Worm (Caenorhabditis elegans) whole organism, L4 larva: Measurements from ENCODE around the gene ZC455.1.

Source experiments
- F37D6.2 ChIP-seq: sonication (generic microtip); optimal IDR thresholded peaks from 2 replicates; lab custom pipeline; 2016; ENCODE audit warnings: mild to moderate bottlenecking, missing genetic modification characterization, missing compliant biosample characterization
- F44E2.7 ChIP-seq: fragments of 200-800 bp; sonication (Bioruptor generic); IDR thresholded peaks from 2 replicates; pipeline ENCODE4 v2.1.2; 2022; ENCODE audit warnings: missing genetic modification characterization, missing compliant biosample characterization
- T20F7.1 ChIP-seq: fragments of 200-800 bp; sonication (Bioruptor generic); optimal IDR thresholded peaks from 2 replicates; lab custom pipeline; 2018; ENCODE audit warnings: mild to moderate bottlenecking, missing genetic modification characterization, missing compliant biosample characterization
- T26A8.4 ChIP-seq: fragments of 200-800 bp; sonication (Bioruptor generic); IDR thresholded peaks from 2 replicates; pipeline ENCODE4 v1.3.6; 2022; ENCODE audit warnings: missing genetic modification characterization, missing compliant biosample characterization
- Y105C5A.15 ChIP-seq: fragments of 200-800 bp; sonication (Bioruptor generic); IDR thresholded peaks from 2 replicates; pipeline ENCODE4 v1.3.6; 2022; ENCODE audit warnings: missing genetic modification characterization, missing compliant biosample characterization
- Y5F2A.4 ChIP-seq: fragments of 200-800 bp; sonication (Bioruptor generic); optimal IDR thresholded peaks from 2 replicates; lab custom pipeline; 2018; ENCODE audit warnings: mild to moderate bottlenecking, missing genetic modification characterization, missing compliant biosample characterization
- aly-2 ChIP-seq: sonication (generic microtip); optimal IDR thresholded peaks from 2 replicates; lab custom pipeline; 2018; ENCODE audit warnings: missing biosample characterization, missing genetic modification characterization
- ama-1 ChIP-seq: fragments of 150-350 bp; optimal IDR thresholded peaks from 2 replicates; lab custom pipeline; 2014; ENCODE audit warnings: inconsistent platforms, mixed read lengths
- arid-1 ChIP-seq: fragments of 200-800 bp; sonication (Bioruptor generic); conservative IDR thresholded peaks from 2 replicates; pipeline ENCODE4 v1.3.6; 2022; ENCODE audit warnings: missing genetic modification reagents, missing genetic modification characterization, missing compliant biosample characterization
- attf-4 ChIP-seq: sonication (generic microtip); optimal IDR thresholded peaks from 3 replicates; lab custom pipeline; 2017; ENCODE audit warnings: missing biosample characterization, missing genetic modification characterization
- ceh-28 ChIP-seq: fragments of 150-350 bp; optimal IDR thresholded peaks from 2 replicates; lab custom pipeline; 2014; ENCODE audit warnings: missing biosample characterization, missing genetic modification reagents, missing genetic modification characterization
- ceh-32 ChIP-seq: sonication (generic microtip); optimal IDR thresholded peaks from 2 replicates; lab custom pipeline; 2016; ENCODE audit warnings: mild to moderate bottlenecking, missing genetic modification characterization, missing compliant biosample characterization; ENCODE audit not compliant: poor library complexity
- ceh-82 ChIP-seq: sonication (generic microtip); optimal IDR thresholded peaks from 2 replicates; lab custom pipeline; 2017; ENCODE audit warnings: missing biosample characterization, missing genetic modification characterization
- cey-2 ChIP-seq: sonication (generic microtip); optimal IDR thresholded peaks from 3 replicates; lab custom pipeline; 2017; ENCODE audit warnings: missing genetic modification characterization, mild to moderate bottlenecking, missing compliant biosample characterization, antibody characterized with exemption, borderline replicate concordance; ENCODE audit not compliant: insufficient read depth
- ctbp-1 ChIP-seq: fragments of 200-800 bp; sonication (Bioruptor generic); IDR thresholded peaks from 2 replicates; pipeline ENCODE4 v1.3.6; 2022; ENCODE audit warnings: missing genetic modification reagents, missing genetic modification characterization, missing compliant biosample characterization
- daf-16 ChIP-seq, 3 experiments: sonication (generic microtip); optimal IDR thresholded peaks; 2 replicates each; lab custom pipeline; 2016 to 2017; ENCODE audit warnings: missing genetic modification characterization in 3 of 3, missing genetic modification reagents in 3 of 3, mild to moderate bottlenecking in 2 of 3, missing compliant biosample characterization in 2 of 3, missing biosample characterization in 1 of 3, moderate library complexity in 1 of 3
- daf-8 ChIP-seq: fragments of 200-800 bp; sonication (Bioruptor generic); IDR thresholded peaks from 2 replicates; pipeline ENCODE4 v1.3.6; 2022; ENCODE audit warnings: missing genetic modification characterization, missing compliant biosample characterization
- dmd-6 ChIP-seq: fragments of 200-800 bp; sonication (Bioruptor generic); IDR thresholded peaks from 2 replicates; pipeline ENCODE4 v1.3.6; 2022; ENCODE audit warnings: missing genetic modification reagents, missing genetic modification characterization, missing compliant biosample characterization
- dmd-8 ChIP-seq: fragments of 200-800 bp; sonication (Bioruptor generic); IDR thresholded peaks from 2 replicates; pipeline ENCODE4 v1.3.6; 2022; ENCODE audit warnings: missing genetic modification characterization, missing compliant biosample characterization
- dmd-9 ChIP-seq: fragments of 200-800 bp; sonication (Bioruptor generic); IDR thresholded peaks from 2 replicates; pipeline ENCODE4 v1.3.6; 2022; ENCODE audit warnings: missing genetic modification reagents, missing genetic modification characterization, missing compliant biosample characterization
- dve-1 ChIP-seq: sonication (generic microtip); optimal IDR thresholded peaks from 2 replicates; lab custom pipeline; 2017; ENCODE audit warnings: antibody characterized with exemption, mild to moderate bottlenecking, missing genetic modification characterization, missing compliant biosample characterization; ENCODE audit not compliant: insufficient read depth
- fos-1 ChIP-seq: fragments of 150-350 bp; optimal IDR thresholded peaks from 2 replicates; lab custom pipeline; 2014; ENCODE audit warnings: missing biosample characterization, missing genetic modification characterization
- gei-8 ChIP-seq: fragments of 200-800 bp; sonication (Bioruptor generic); optimal IDR thresholded peaks from 2 replicates; lab custom pipeline; 2018; ENCODE audit warnings: mild to moderate bottlenecking, missing genetic modification characterization, missing compliant biosample characterization
- hif-1 ChIP-seq, 2 experiments: sonication (generic microtip); optimal IDR thresholded peaks; 2 replicates each; lab custom pipeline; 2016 to 2017; ENCODE audit warnings: missing compliant biosample characterization in 2 of 2, missing genetic modification characterization in 2 of 2, missing genetic modification reagents in 2 of 2, missing genotype in 2 of 2, mild to moderate bottlenecking in 1 of 2
- hmg-1.1 ChIP-seq: fragments of 200-800 bp; sonication (Bioruptor generic); IDR thresholded peaks from 2 replicates; pipeline ENCODE4 v1.3.6; 2022; ENCODE audit warnings: missing genetic modification reagents, missing genetic modification characterization, missing compliant biosample characterization
- lin-15B ChIP-seq: fragments of 150-350 bp; sonication (generic microtip); optimal IDR thresholded peaks from 3 replicates; lab custom pipeline; 2014; ENCODE audit warnings: missing biosample characterization, missing genetic modification characterization
- lin-29 ChIP-seq: fragments of 200-800 bp; sonication (Bioruptor generic); IDR thresholded peaks from 2 replicates; pipeline ENCODE4 v1.3.6; 2022; ENCODE audit warnings: missing genetic modification reagents, missing genetic modification characterization, missing compliant biosample characterization
- lin-38 ChIP-seq: fragments of 200-800 bp; sonication (Bioruptor generic); IDR thresholded peaks from 2 replicates; pipeline ENCODE4 v1.3.6; 2022; ENCODE audit warnings: missing genetic modification reagents, missing genetic modification characterization, missing compliant biosample characterization
- lir-3 ChIP-seq: sonication (generic microtip); optimal IDR thresholded peaks from 2 replicates; lab custom pipeline; 2016; ENCODE audit warnings: mild to moderate bottlenecking, missing genetic modification characterization, missing compliant biosample characterization
- mdl-1 ChIP-seq, 2 experiments: fragments of 150-350 bp in 1 of 2; sonication (generic microtip) in 1 of 2; optimal IDR thresholded peaks; 2 replicates each; lab custom pipeline; 2014 to 2017; ENCODE audit warnings: missing biosample characterization in 2 of 2, missing genetic modification characterization in 2 of 2
- mep-1 ChIP-seq: fragments of 150-350 bp; sonication (generic microtip); optimal IDR thresholded peaks from 3 replicates; lab custom pipeline; 2014; ENCODE audit warnings: missing biosample characterization, missing genetic modification characterization
- mxl-2 ChIP-seq: fragments of 200-800 bp; sonication (Bioruptor generic); conservative IDR thresholded peaks from 2 replicates; pipeline ENCODE4 v1.3.6; 2022; ENCODE audit warnings: missing genetic modification reagents, missing genetic modification characterization, missing compliant biosample characterization
- mxl-3 ChIP-seq: fragments of 200-800 bp; sonication (Bioruptor generic); optimal IDR thresholded peaks from 2 replicates; lab custom pipeline; 2018; ENCODE audit warnings: mild to moderate bottlenecking, missing genetic modification characterization, missing compliant biosample characterization
- nhr-102 ChIP-seq: sonication (generic microtip); optimal IDR thresholded peaks from 2 replicates; lab custom pipeline; 2016; ENCODE audit warnings: mild to moderate bottlenecking, missing genetic modification characterization, moderate library complexity, missing compliant biosample characterization
- nhr-111 ChIP-seq: fragments of 200-800 bp; sonication (Bioruptor generic); optimal IDR thresholded peaks from 2 replicates; lab custom pipeline; 2018; ENCODE audit warnings: mild to moderate bottlenecking, missing genetic modification characterization, missing compliant biosample characterization
- nhr-237 ChIP-seq: sonication (generic microtip); optimal IDR thresholded peaks from 2 replicates; lab custom pipeline; 2017; ENCODE audit warnings: missing biosample characterization, missing genetic modification characterization
- nhr-25 ChIP-seq: sonication (generic microtip); optimal IDR thresholded peaks from 2 replicates; lab custom pipeline; 2017; ENCODE audit warnings: missing genetic modification characterization, mild to moderate bottlenecking, missing compliant biosample characterization, antibody characterized with exemption, moderate library complexity, borderline replicate concordance; ENCODE audit not compliant: insufficient read depth
- nhr-28 ChIP-seq: fragments of 150-350 bp; optimal IDR thresholded peaks from 2 replicates; lab custom pipeline; 2014; ENCODE audit warnings: missing biosample characterization, missing genetic modification characterization
- nhr-42 ChIP-seq: fragments of 200-800 bp; sonication (Bioruptor generic); IDR thresholded peaks from 2 replicates; pipeline ENCODE4 v1.3.6; 2022; ENCODE audit warnings: missing genetic modification characterization, missing compliant biosample characterization
- nhr-48 ChIP-seq: sonication (generic microtip); optimal IDR thresholded peaks from 2 replicates; lab custom pipeline; 2016; ENCODE audit warnings: mild to moderate bottlenecking, missing genetic modification characterization, missing compliant biosample characterization
- nhr-6 ChIP-seq: fragments of 150-350 bp; optimal IDR thresholded peaks from 2 replicates; lab custom pipeline; 2014; ENCODE audit warnings: missing biosample characterization, missing genetic modification characterization
- nhr-76 ChIP-seq: fragments of 150-350 bp; optimal IDR thresholded peaks from 2 replicates; lab custom pipeline; 2014; ENCODE audit warnings: missing biosample characterization, missing genetic modification characterization
- nhr-77 ChIP-seq: fragments of 150-350 bp; optimal IDR thresholded peaks from 2 replicates; lab custom pipeline; 2014; ENCODE audit warnings: missing biosample characterization, missing genetic modification characterization
- pha-4 ChIP-seq, 2 experiments: fragments of 150-350 bp in 1 of 2; fragments of 200-800 bp in 1 of 2; sonication (Bioruptor generic) in 1 of 2; IDR thresholded peaks in 1 of 2; optimal IDR thresholded peaks in 1 of 2; 2 replicates each; pipeline versions ENCODE4 v1.3.6 to Lab custom; 2014 to 2022; ENCODE audit warnings: missing genetic modification characterization in 2 of 2, missing genetic modification reagents in 2 of 2, missing biosample characterization in 1 of 2, missing compliant biosample characterization in 1 of 2
- saeg-2 ChIP-seq: fragments of 200-800 bp; sonication (Bioruptor generic); IDR thresholded peaks from 2 replicates; pipeline ENCODE4 v1.3.6; 2022; ENCODE audit warnings: missing genetic modification reagents, missing genetic modification characterization, missing compliant biosample characterization
- set-16 ChIP-seq: fragments of 200-800 bp; sonication (Bioruptor generic); IDR thresholded peaks from 2 replicates; pipeline ENCODE4 v1.3.6; 2022; ENCODE audit warnings: missing genetic modification reagents, missing genetic modification characterization, missing compliant biosample characterization
- spr-3 ChIP-seq: fragments of 200-800 bp; sonication (Bioruptor generic); optimal IDR thresholded peaks from 2 replicates; lab custom pipeline; 2018; ENCODE audit warnings: mild to moderate bottlenecking, missing genetic modification characterization, missing compliant biosample characterization
- unc-130 ChIP-seq: sonication (generic microtip); optimal IDR thresholded peaks from 2 replicates; lab custom pipeline; 2016; ENCODE audit warnings: missing genetic modification reagents, missing genetic modification characterization, missing compliant biosample characterization
- vab-7 ChIP-seq: fragments of 200-800 bp; sonication (Bioruptor generic); IDR thresholded peaks from 2 replicates; pipeline ENCODE4 v1.3.6; 2022; ENCODE audit warnings: missing genetic modification reagents, missing genetic modification characterization, missing compliant biosample characterization
- zag-1 ChIP-seq: fragments of 150-350 bp; optimal IDR thresholded peaks from 2 replicates; lab custom pipeline; 2014; ENCODE audit warnings: missing biosample characterization, missing genetic modification characterization

Gene ZC455.1

DNA sequence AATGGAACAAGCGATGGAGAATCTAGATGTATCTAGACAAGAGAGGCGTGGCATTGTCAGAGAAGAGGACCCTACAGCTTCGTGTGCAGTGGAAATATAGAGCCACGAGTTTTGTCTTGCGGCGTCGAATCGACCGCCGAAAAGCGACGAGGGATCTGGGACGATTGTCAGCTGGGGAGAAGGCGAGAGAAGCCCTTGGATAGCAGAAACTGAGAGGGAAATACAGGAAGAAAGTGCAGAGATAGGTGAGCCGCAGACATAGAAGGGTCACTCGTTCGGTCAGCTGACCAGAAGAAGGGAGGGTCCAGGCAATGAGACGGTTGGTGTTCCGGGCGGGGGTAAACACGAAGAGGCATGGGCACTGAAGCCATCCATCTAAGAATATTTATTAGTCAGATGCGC, 41.2 kb downstream of the ZC455.1 start (continued):
- TF ChIP-seq lir-3 (tag; lab: Kevin White, UChicago) (no peak), F44E2.7 (no peak), dmd-6 (GFP tag; lab: Robert Waterston, UW) (peak; percentile 51; the same call in 1 of the 2 replicates), set-16 (GFP tag; lab: Robert Waterston, UW) (peak; percentile 88), nhr-28 (tag; lab: Kevin White, UChicago) (peak; percentile 12), pha-4 (GFP tag; IDR thresholded peaks at IDR 0.05; lab: Robert Waterston, UW) (no peak), pha-4 (tag; optimal IDR thresholded peaks at IDR 0.05; lab: Kevin White, UChicago) (no peak), nhr-48 (tag; lab: Kevin White, UChicago) (no peak), ama-1 (lab: Kevin White, UChicago) (peak; percentile 10), ceh-28 (tag; lab: Kevin White, UChicago) (no peak), daf-8 (no peak), lin-38 (GFP tag; lab: Robert Waterston, UW) (0 out of 2 replicates have a peak, but pooled peaks have one; percentile 19), hmg-1.1 (GFP tag; lab: Robert Waterston, UW) (peak; percentile 70; the same call in 1 of the 2 replicates), arid-1 (GFP tag; lab: Robert Waterston, UW) (no peak), T26A8.4 (GFP tag; lab: Robert Waterston, UW) (no peak), mxl-2 (no peak), mdl-1 (tag; optimal IDR thresholded peaks at IDR 0.05; lab: Kevin White, UChicago) (peak; percentile 43 to 88), nhr-237 (tag; lab: Kevin White, UChicago) (no peak), T20F7.1 (GFP tag; lab: Kevin White, UChicago) (no peak), daf-16 (GFP tag; optimal IDR thresholded peaks at IDR 0.05; lab: Kevin White, UChicago) (peak in 1 of 2 experiments; percentile 50), daf-16 (tag; optimal IDR thresholded peaks at IDR 0.05; lab: Kevin White, UChicago) (peak; percentile 30), Y5F2A.4 (GFP tag; lab: Kevin White, UChicago) (no peak), nhr-102 (no peak), vab-7 (GFP tag; lab: Robert Waterston, UW) (no peak), dmd-9 (GFP tag; lab: Robert Waterston, UW) (no peak), mxl-3 (GFP tag; lab: Kevin White, UChicago) (peak; percentile 53), gei-8 (GFP tag; lab: Kevin White, UChicago) (peak; percentile 9), Y105C5A.15 (no peak), mep-1 (tag; lab: Kevin White, UChicago) (peak; percentile 68), zag-1 (no peak), attf-4 (tag; lab: Kevin White, UChicago) (no peak), spr-3 (no peak), aly-2 (tag; lab: Kevin White, UChicago) (no peak), dve-1 (tag; lab: Kevin White, UChicago) (peak; percentile 21), saeg-2 (GFP tag; lab: Robert Waterston, UW) (no peak), lin-29 (GFP tag; lab: Robert Waterston, UW) (no peak), nhr-25 (no peak), unc-130 (GFP tag; lab: Kevin White, UChicago) (no peak), ceh-32 (no peak), lin-15B (tag; lab: Kevin White, UChicago) (no peak), nhr-77 (no peak), nhr-6 (tag; lab: Kevin White, UChicago) (peak; percentile 71), F37D6.2 (peak; percentile 70), hif-1 (tag; optimal IDR thresholded peaks at IDR 0.05; lab: Kevin White, UChicago) (peak in 1 of 2 experiments; percentile 65), dmd-8 (GFP tag; lab: Robert Waterston, UW) (no peak), ceh-82 (tag; lab: Kevin White, UChicago) (no peak), ctbp-1 (GFP tag; lab: Robert Waterston, UW) (peak; percentile 82), fos-1 (tag; lab: Kevin White, UChicago) (no peak), nhr-76 (no peak), cey-2 (tag; lab: Kevin White, UChicago) (no peak), nhr-42 (GFP tag; lab: Robert Waterston, UW) (no peak), nhr-111 (GFP tag; lab: Kevin White, UChicago) (no peak)
